Worm (Caenorhabditis elegans): Measurements from ENCODE around the gene serp-1.1.

Gene serp-1.1

DNA sequence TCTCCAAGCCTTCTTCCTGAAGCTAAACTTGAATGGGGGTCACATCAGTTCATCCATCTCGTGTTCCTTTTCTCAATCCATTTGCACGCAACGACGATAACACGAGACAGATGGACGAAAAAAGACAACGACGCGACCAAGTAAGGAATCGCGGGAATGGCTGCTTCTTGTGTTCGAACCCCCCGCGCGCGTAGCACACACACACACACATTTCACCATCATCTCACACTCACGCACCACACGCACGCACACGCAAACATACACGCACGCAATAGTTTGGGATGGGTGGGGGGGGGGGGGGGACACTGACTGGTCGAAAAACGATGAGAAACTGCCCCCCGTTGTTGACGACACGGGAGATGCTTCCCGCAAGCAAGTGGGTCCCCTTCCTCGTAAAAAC is 35.6 kb downstream of the serp-1.1 start (continued):
- TF ChIP-seq blmp-1 (tag; optimal IDR thresholded peaks at IDR 0.05): no peak
- TF ChIP-seq lin-32 (GFP tag; optimal IDR thresholded peaks at IDR 0.05): no peak
- TF ChIP-seq ceh-83 (GFP tag; optimal IDR thresholded peaks at IDR 0.05): no peak
- TF ChIP-seq snpc-4 (tag; optimal IDR thresholded peaks at IDR 0.05): no peak
- no peak for TF ChIP-seq mab-5 (tag; optimal IDR thresholded peaks at IDR 0.05)

DNA sequence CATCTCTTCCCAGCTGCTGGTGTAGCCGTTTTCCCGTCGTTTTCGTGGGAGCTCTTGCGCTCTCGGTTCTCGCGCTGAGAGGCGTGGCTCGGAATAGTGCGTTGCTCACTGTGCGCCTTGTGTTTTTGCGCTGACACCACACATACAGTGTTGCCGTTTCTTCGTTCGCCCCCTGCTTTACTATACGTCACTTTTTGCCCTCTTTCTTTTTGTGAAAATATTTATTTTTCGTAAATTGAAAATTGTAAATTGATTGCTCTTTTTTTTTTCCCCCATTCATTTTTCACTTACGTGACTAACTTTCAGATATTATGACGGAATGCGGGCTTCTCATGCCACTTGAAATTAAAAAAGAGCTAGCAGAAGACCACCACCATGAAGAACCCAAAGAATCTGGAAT is 37.4 kb downstream of the serp-1.1 start, which contains the start of gene gmeb-2:
Gene gmeb-2, plus strand, starts transcription at position 301 of the 400 bp plus-strand sequence.
- TF ChIP-seq elt-3 (tag; optimal IDR thresholded peaks at IDR 0.05) (no peak), ztf-11 (tag; optimal IDR thresholded peaks at IDR 0.05) (no peak), ces-1 (GFP tag; optimal IDR thresholded peaks at IDR 0.05) (no peak)

ce11 chrX:15881027-15881426 is 39.7 kb downstream of the serp-1.1 start:
- TF ChIP-seq elt-3 (tag; optimal IDR thresholded peaks at IDR 0.05): no peak
- TF ChIP-seq sptf-1 (tag; optimal IDR thresholded peaks at IDR 0.05): peak; percentile 8
- TF ChIP-seq nhr-2 (tag; optimal IDR thresholded peaks at IDR 0.05): no peak
- TF ChIP-seq ceh-39 (tag; optimal IDR thresholded peaks at IDR 0.05): no peak
- no peak for TF ChIP-seq flh-1 (GFP tag; optimal IDR thresholded peaks at IDR 0.05)
- TF ChIP-seq hlh-1 (tag; optimal IDR thresholded peaks at IDR 0.05): no peak
- no peak for TF ChIP-seq nhr-28 (tag; optimal IDR thresholded peaks at IDR 0.05)
- no peak for TF ChIP-seq lin-32 (GFP tag; optimal IDR thresholded peaks at IDR 0.05)
- TF ChIP-seq ztf-11 (tag; optimal IDR thresholded peaks at IDR 0.05): no peak
- no peak for TF ChIP-seq tbx-8 (GFP tag; optimal IDR thresholded peaks at IDR 0.05)
- no peak for TF ChIP-seq ces-1 (GFP tag; optimal IDR thresholded peaks at IDR 0.05)
- no peak for TF ChIP-seq mls-2 (tag; optimal IDR thresholded peaks at IDR 0.05)
- no peak for TF ChIP-seq sem-2 (GFP tag; optimal IDR thresholded peaks at IDR 0.05)
- TF ChIP-seq lsy-2 (tag; optimal IDR thresholded peaks at IDR 0.05): no peak
- no peak for TF ChIP-seq mep-1 (tag; optimal IDR thresholded peaks at IDR 0.05)
- no peak for TF ChIP-seq nhr-76 (tag; optimal IDR thresholded peaks at IDR 0.05)
- no peak for TF ChIP-seq drap-1 (GFP tag; optimal IDR thresholded peaks at IDR 0.05)
- no peak for TF ChIP-seq blmp-1 (tag; optimal IDR thresholded peaks at IDR 0.05)
- TF ChIP-seq nhr-12 (tag; optimal IDR thresholded peaks at IDR 0.05): no peak
- no peak for TF ChIP-seq mab-5 (tag; optimal IDR thresholded peaks at IDR 0.05)
- TF ChIP-seq zip-8 (tag; optimal IDR thresholded peaks at IDR 0.05): no peak
- TF ChIP-seq snpc-4 (tag; optimal IDR thresholded peaks at IDR 0.05): no peak
- TF ChIP-seq lin-13 (tag; optimal IDR thresholded peaks at IDR 0.05): no peak
- TF ChIP-seq unc-39 (tag; optimal IDR thresholded peaks at IDR 0.05): no peak
- no peak for TF ChIP-seq unc-120 (tag; optimal IDR thresholded peaks at IDR 0.05; ENCODE audit: poor library complexity, severe bottlenecking)
- TF ChIP-seq ceh-43 (GFP tag; optimal IDR thresholded peaks at IDR 0.05): no peak
- no peak for TF ChIP-seq cnd-1 (tag; optimal IDR thresholded peaks at IDR 0.05)
- TF ChIP-seq bed-3 (GFP tag; optimal IDR thresholded peaks at IDR 0.05): no peak
- TF ChIP-seq M03D4.4 (tag; optimal IDR thresholded peaks at IDR 0.05): peak; percentile 16
- TF ChIP-seq ceh-83 (GFP tag; optimal IDR thresholded peaks at IDR 0.05): no peak
- peak; percentile 22 for TF ChIP-seq pha-4 (tag; optimal IDR thresholded peaks at IDR 0.05)
- TF ChIP-seq unc-62 (GFP tag; optimal IDR thresholded peaks at IDR 0.05): no peak
- no peak for TF ChIP-seq nhr-237 (tag; optimal IDR thresholded peaks at IDR 0.05)
- peak; percentile 53 for TF ChIP-seq ham-2 (GFP tag; optimal IDR thresholded peaks at IDR 0.05)
- no peak for TF ChIP-seq elt-1 (tag; optimal IDR thresholded peaks at IDR 0.05; ENCODE audit: borderline replicate concordance, insufficient read depth)

DNA sequence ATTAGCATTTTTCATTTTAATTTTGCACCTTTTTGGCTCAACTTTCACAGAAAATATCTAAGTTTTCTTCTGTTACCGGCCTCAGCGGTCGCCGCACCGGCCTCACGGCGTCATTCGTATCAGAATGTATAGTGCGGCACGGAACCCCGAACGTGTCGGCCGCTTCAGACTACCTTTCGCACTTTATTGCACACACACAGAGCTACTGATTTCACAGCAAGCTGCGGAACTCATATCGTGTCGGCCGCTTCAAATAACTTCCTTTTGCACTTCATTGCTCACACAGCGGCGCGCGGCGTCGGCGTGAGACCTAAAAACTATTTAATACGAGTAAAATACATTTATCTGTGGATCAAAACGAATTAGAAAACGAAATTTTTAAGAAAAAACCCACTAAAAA is 43.1 kb downstream of the serp-1.1 start:
- TF ChIP-seq pha-4 (tag; optimal IDR thresholded peaks at IDR 0.05) (no peak), ceh-43 (GFP tag; optimal IDR thresholded peaks at IDR 0.05) (no peak)

DNA sequence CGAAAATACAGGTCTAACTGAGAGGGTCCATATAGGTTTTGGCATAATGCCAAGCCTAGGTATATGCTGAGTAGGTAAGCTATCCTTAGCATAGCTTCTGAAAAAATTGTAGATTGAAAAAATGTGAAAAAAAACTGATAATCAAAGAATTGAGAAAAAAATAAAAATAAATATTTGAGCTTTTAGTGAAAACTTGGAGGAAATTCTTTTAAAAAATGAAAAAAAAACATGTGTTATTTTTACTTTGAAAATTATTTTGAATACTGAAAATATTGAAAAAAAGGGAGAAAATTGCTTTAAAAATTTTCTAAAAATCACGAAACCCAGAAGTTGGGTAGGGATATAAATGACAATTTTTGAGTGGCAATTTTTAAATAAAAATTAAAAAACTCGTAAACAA is 46.1 kb downstream of the serp-1.1 start, which contains the start of gene F53H4.3:
Gene F53H4.3, minus strand, starts transcription at position 101 of the 400 bp plus-strand sequence.
- TF ChIP-seq ceh-83 (GFP tag; optimal IDR thresholded peaks at IDR 0.05) (no peak), drap-1 (GFP tag; optimal IDR thresholded peaks at IDR 0.05) (no peak), flh-1 (GFP tag; optimal IDR thresholded peaks at IDR 0.05) (no peak), nhr-28 (tag; optimal IDR thresholded peaks at IDR 0.05) (no peak), cnd-1 (tag; optimal IDR thresholded peaks at IDR 0.05) (no peak), snpc-4 (tag; optimal IDR thresholded peaks at IDR 0.05) (no peak), pha-4 (tag; optimal IDR thresholded peaks at IDR 0.05) (no peak), hlh-1 (tag; optimal IDR thresholded peaks at IDR 0.05) (no peak), tbx-8 (GFP tag; optimal IDR thresholded peaks at IDR 0.05) (no peak), mls-2 (tag; optimal IDR thresholded peaks at IDR 0.05) (no peak), ces-1 (GFP tag; optimal IDR thresholded peaks at IDR 0.05) (no peak), elt-1 (tag; optimal IDR thresholded peaks at IDR 0.05; ENCODE audit: borderline replicate concordance, insufficient read depth) (no peak)

All from whole organism, mixed stage, embryonic.